Worm (Caenorhabditis elegans) whole organism, late embryonic: ENCODE data around the gene srg-6.

Experiments used
- ceh-48 ChIP-seq: sonication (generic microtip); optimal IDR thresholded peaks from 2 replicates; lab custom pipeline; 2016; ENCODE audit warnings: missing genetic modification characterization, inconsistent platforms, missing compliant biosample characterization
- elt-2 ChIP-seq: sonication (generic microtip); optimal IDR thresholded peaks from 2 replicates; lab custom pipeline; 2016; ENCODE audit warnings: missing genetic modification reagents, missing genetic modification characterization, missing compliant biosample characterization
- pax-1 ChIP-seq: fragments of 150-350 bp; optimal IDR thresholded peaks from 2 replicates; lab custom pipeline; 2014; ENCODE audit warnings: missing biosample characterization, missing genetic modification characterization
- pqm-1 ChIP-seq: sonication (generic microtip); optimal IDR thresholded peaks from 2 replicates; lab custom pipeline; 2016; ENCODE audit warnings: missing genetic modification characterization, missing compliant biosample characterization
- rnt-1 ChIP-seq: sonication (generic microtip); optimal IDR thresholded peaks from 2 replicates; lab custom pipeline; 2016; ENCODE audit warnings: missing genetic modification characterization, missing compliant biosample characterization

- no peak for TF ChIP-seq ceh-48
- no peak for TF ChIP-seq elt-2 (tag; lab: Kevin White, UChicago)
- no peak for TF ChIP-seq pax-1 (tag; lab: Kevin White, UChicago)
- no peak for TF ChIP-seq pqm-1 (tag; lab: Kevin White, UChicago)
- no peak for TF ChIP-seq rnt-1 (tag; lab: Kevin White, UChicago)
Observed at ce11 chrIII:6278301-6278827, 12.6 kb upstream of the srg-6 start, which contains the start of gene C18F10.7.
